Fruit fly (Drosophila melanogaster) whole organism, embryonic: ENCODE data around the gene CG43439.

Experiments used
- B-H1 ChIP-seq: fragments of 200-800 bp; sonication (Bioruptor generic); IDR thresholded peaks from 3 replicates; pipeline ENCODE4 v1.3.6; 2022; ENCODE audit warnings: missing biosample characterization, missing genetic modification characterization
- BEAF-32 ChIP-seq: fragments of 200-800 bp; sonication (Bioruptor generic); optimal IDR thresholded peaks from 3 replicates; lab custom pipeline; 2017; ENCODE audit warnings: missing biosample characterization, missing genetic modification characterization, mild to moderate bottlenecking, moderate library complexity, missing genetic modification reagents
- Bgb ChIP-seq: fragments of 200-800 bp; sonication (Bioruptor generic); IDR thresholded peaks from 2 replicates; pipeline ENCODE4 v1.3.6; 2022; ENCODE audit warnings: missing biosample characterization, missing genetic modification characterization; ENCODE audit not compliant: partially characterized antibody
- C15 ChIP-seq: fragments of 200-800 bp; sonication (Bioruptor generic); IDR thresholded peaks from 3 replicates; pipeline ENCODE4 v1.3.6; 2022; ENCODE audit warnings: missing biosample characterization, missing genetic modification characterization
- CG11696 ChIP-seq: fragments of 200-800 bp; sonication (Bioruptor generic); IDR thresholded peaks from 2 replicates; pipeline ENCODE4 v1.3.6; 2022; ENCODE audit warnings: missing biosample characterization, missing genetic modification characterization
- CG12219 ChIP-seq: fragments of 200-800 bp; sonication (Bioruptor generic); optimal IDR thresholded peaks from 3 replicates; lab custom pipeline; 2018; ENCODE audit warnings: missing biosample characterization, mild to moderate bottlenecking, missing genetic modification characterization
- CG12391 ChIP-seq: fragments of 200-800 bp; sonication (Bioruptor generic); optimal IDR thresholded peaks from 3 replicates; lab custom pipeline; 2018; ENCODE audit warnings: missing biosample characterization, mild to moderate bottlenecking, missing genetic modification characterization, moderate library complexity
- CG12769 ChIP-seq: fragments of 200-800 bp; sonication (Bioruptor generic); optimal IDR thresholded peaks from 2 replicates; lab custom pipeline; 2019; ENCODE audit warnings: missing biosample characterization, mild to moderate bottlenecking, missing genetic modification characterization, moderate library complexity
- CG14710 ChIP-seq: fragments of 200-800 bp; sonication (Bioruptor generic); optimal IDR thresholded peaks from 3 replicates; lab custom pipeline; 2019; ENCODE audit warnings: missing biosample characterization, mild to moderate bottlenecking, missing genetic modification characterization, moderate library complexity
- CG15011 ChIP-seq: fragments of 200-800 bp; sonication (Bioruptor generic); optimal IDR thresholded peaks from 3 replicates; lab custom pipeline; 2018; ENCODE audit warnings: missing biosample characterization, mild to moderate bottlenecking, missing genetic modification characterization
- CG1647 ChIP-seq: fragments of 200-800 bp; sonication (Bioruptor generic); optimal IDR thresholded peaks from 3 replicates; lab custom pipeline; 2016; ENCODE audit warnings: missing biosample characterization, missing genetic modification characterization
- CG16779 ChIP-seq: fragments of 200-800 bp; sonication (Bioruptor generic); IDR thresholded peaks from 2 replicates; pipeline ENCODE4 v1.3.6; 2022; ENCODE audit warnings: missing biosample characterization, missing genetic modification characterization
- CG18262 ChIP-seq: fragments of 200-800 bp; optimal IDR thresholded peaks from 3 replicates; lab custom pipeline; 2019; ENCODE audit warnings: missing biosample characterization, mild to moderate bottlenecking, missing genetic modification characterization, moderate library complexity
- CG32532 ChIP-seq: fragments of 200-800 bp; sonication (Bioruptor generic); IDR thresholded peaks from 2 replicates; pipeline ENCODE4 v1.3.6; 2022; ENCODE audit warnings: missing biosample characterization, missing genetic modification characterization
- CG33557 ChIP-seq: fragments of 200-800 bp; sonication (Bioruptor generic); optimal IDR thresholded peaks from 2 replicates; lab custom pipeline; 2019; ENCODE audit warnings: missing biosample characterization, mild to moderate bottlenecking, missing genetic modification characterization, moderate library complexity
- CG6765 ChIP-seq: fragments of 200-800 bp; sonication (Bioruptor generic); optimal IDR thresholded peaks from 3 replicates; lab custom pipeline; 2017; ENCODE audit warnings: missing biosample characterization, mild to moderate bottlenecking, missing genetic modification characterization
- CG7839 ChIP-seq: fragments of 200-800 bp; sonication (Bioruptor generic); optimal IDR thresholded peaks from 3 replicates; lab custom pipeline; 2018; ENCODE audit warnings: missing biosample characterization, mild to moderate bottlenecking, missing genetic modification characterization, moderate library complexity
- CG7928 ChIP-seq: fragments of 200-800 bp; sonication (Bioruptor generic); optimal IDR thresholded peaks from 2 replicates; lab custom pipeline; 2017; ENCODE audit warnings: missing biosample characterization, mild to moderate bottlenecking, missing genetic modification characterization
- CG8359 ChIP-seq: fragments of 200-800 bp; sonication (Bioruptor generic); optimal IDR thresholded peaks from 2 replicates; lab custom pipeline; 2017; ENCODE audit warnings: missing biosample characterization, mild to moderate bottlenecking, missing genetic modification characterization, borderline replicate concordance
- Camta ChIP-seq: fragments of 200-800 bp; sonication (Bioruptor generic); optimal IDR thresholded peaks from 2 replicates; lab custom pipeline; 2016; ENCODE audit warnings: missing biosample characterization, missing genetic modification characterization
- E2f2 ChIP-seq: fragments of 200-800 bp; sonication (Bioruptor generic); IDR thresholded peaks from 2 replicates; pipeline ENCODE4 v1.3.6; 2022; ENCODE audit warnings: missing biosample characterization, missing genetic modification characterization
- Ets65A ChIP-seq: fragments of 200-800 bp; sonication (Bioruptor generic); peaks from one replicate; lab custom pipeline; 2016; ENCODE audit warnings: missing biosample characterization, missing genetic modification characterization
- Kr ChIP-seq: fragments of 200-800 bp; sonication (Bioruptor generic); optimal IDR thresholded peaks from 2 replicates; lab custom pipeline; 2017; ENCODE audit warnings: missing biosample characterization, mild to moderate bottlenecking, missing genetic modification characterization
- MBD-R2 ChIP-seq: fragments of 200-800 bp; sonication (Bioruptor generic); IDR thresholded peaks from 2 replicates; pipeline ENCODE4 v1.3.6; 2022; ENCODE audit warnings: missing biosample characterization, missing genetic modification characterization
- Mes4 ChIP-seq: fragments of 200-800 bp; sonication (Bioruptor generic); optimal IDR thresholded peaks from 2 replicates; lab custom pipeline; 2016; ENCODE audit warnings: missing biosample characterization, missing genetic modification characterization
- NfI ChIP-seq: fragments of 200-800 bp; sonication (Bioruptor generic); optimal IDR thresholded peaks from 3 replicates; lab custom pipeline; 2018; ENCODE audit warnings: missing biosample characterization, mild to moderate bottlenecking, missing genetic modification characterization, moderate library complexity
- Pdp1 ChIP-seq, 2 experiments: fragments of 200-800 bp; sonication (Bioruptor generic); optimal IDR thresholded peaks; 3 replicates each; lab custom pipeline; 2016; ENCODE audit warnings: missing biosample characterization in 2 of 2, missing genetic modification characterization in 2 of 2, mild to moderate bottlenecking in 1 of 2, moderate library complexity in 1 of 2
- Rfx ChIP-seq: fragments of 200-800 bp; sonication (Bioruptor generic); IDR thresholded peaks from 2 replicates; pipeline ENCODE4 v1.3.6; 2022; ENCODE audit warnings: missing biosample characterization, missing genetic modification characterization
- Sox100B ChIP-seq: fragments of 200-800 bp; sonication (Bioruptor generic); optimal IDR thresholded peaks from 3 replicates; lab custom pipeline; 2018; ENCODE audit warnings: missing biosample characterization, mild to moderate bottlenecking, missing genetic modification characterization
- Sry-δ ChIP-seq: fragments of 200-800 bp; sonication (Bioruptor generic); optimal IDR thresholded peaks from 2 replicates; lab custom pipeline; 2016; ENCODE audit warnings: missing biosample characterization, missing genetic modification characterization
- bowl ChIP-seq: fragments of 200-800 bp; sonication (Bioruptor generic); IDR thresholded peaks from 2 replicates; pipeline ENCODE4 v1.3.6; 2022; ENCODE audit warnings: missing biosample characterization, missing genetic modification characterization
- da ChIP-seq: fragments of 200-800 bp; sonication (Bioruptor generic); optimal IDR thresholded peaks from 2 replicates; lab custom pipeline; 2016; ENCODE audit warnings: missing biosample characterization, missing genetic modification characterization
- dimm ChIP-seq: fragments of 200-800 bp; sonication (Bioruptor generic); IDR thresholded peaks from 2 replicates; pipeline ENCODE4 v1.3.6; 2022; ENCODE audit warnings: missing biosample characterization, missing genetic modification characterization
- dmrt99B ChIP-seq: fragments of 200-800 bp; sonication (Bioruptor generic); optimal IDR thresholded peaks from 2 replicates; lab custom pipeline; 2018; ENCODE audit warnings: missing biosample characterization, mild to moderate bottlenecking, missing genetic modification characterization, moderate library complexity
- gcm ChIP-seq: fragments of 200-800 bp; sonication (Bioruptor generic); optimal IDR thresholded peaks from 2 replicates; lab custom pipeline; 2019; ENCODE audit warnings: missing biosample characterization, mild to moderate bottlenecking, missing genetic modification characterization, moderate library complexity
- grn ChIP-seq: fragments of 200-800 bp; sonication (Bioruptor generic); optimal IDR thresholded peaks from 3 replicates; lab custom pipeline; 2017; ENCODE audit warnings: missing biosample characterization, missing genetic modification characterization
- gro ChIP-seq: fragments of 200-800 bp; sonication (Bioruptor generic); optimal IDR thresholded peaks from 2 replicates; lab custom pipeline; 2016; ENCODE audit warnings: missing biosample characterization, missing genetic modification characterization
- hb ChIP-seq: fragments of 200-800 bp; sonication (Bioruptor generic); IDR thresholded peaks from 3 replicates; pipeline ENCODE4 v1.3.6; 2022; ENCODE audit warnings: missing biosample characterization, missing genetic modification characterization; ENCODE audit not compliant: partially characterized antibody
- inv ChIP-seq: fragments of 200-800 bp; sonication (Bioruptor generic); IDR thresholded peaks from 2 replicates; pipeline ENCODE4 v1.3.6; 2022; ENCODE audit warnings: missing biosample characterization, missing genetic modification characterization; ENCODE audit not compliant: partially characterized antibody
- jumu ChIP-seq: fragments of 200-800 bp; sonication (Bioruptor generic); optimal IDR thresholded peaks from 3 replicates; lab custom pipeline; 2016; ENCODE audit warnings: missing biosample characterization, missing genetic modification characterization
- nerfin-1 ChIP-seq: fragments of 200-800 bp; sonication (Bioruptor generic); optimal IDR thresholded peaks from 3 replicates; lab custom pipeline; 2019; ENCODE audit warnings: missing biosample characterization, mild to moderate bottlenecking, missing genetic modification characterization, moderate library complexity
- otp ChIP-seq: fragments of 200-800 bp; sonication (Bioruptor generic); IDR thresholded peaks from 3 replicates; pipeline ENCODE4, ENCODE4 v1.3.6; 2022; ENCODE audit warnings: missing biosample characterization, missing genetic modification characterization
- prd ChIP-seq, 3 experiments: fragments of >200 bp in 2 of 3; fragments of 200-800 bp in 1 of 3; sonication (Bioruptor generic) in 1 of 3; optimal IDR thresholded peaks in 2 of 3; IDR thresholded peaks in 1 of 3; 2 replicates in 2 of 3; 3 replicates in 1 of 3; pipeline versions ENCODE4 v1.3.6 to Lab custom; 2017 to 2022; ENCODE audit warnings: missing biosample characterization in 1 of 3, missing genetic modification characterization in 1 of 3
- sima ChIP-seq: fragments of 200-800 bp; sonication (Bioruptor generic); optimal IDR thresholded peaks from 2 replicates; lab custom pipeline; 2016; ENCODE audit warnings: missing biosample characterization, missing genetic modification characterization
- sna ChIP-seq: fragments of 200-800 bp; sonication (Bioruptor generic); IDR thresholded peaks from 2 replicates; pipeline ENCODE4 v1.3.6; 2022; ENCODE audit warnings: missing biosample characterization, missing genetic modification characterization; ENCODE audit not compliant: partially characterized antibody
- sr ChIP-seq: fragments of 200-800 bp; sonication (Bioruptor generic); IDR thresholded peaks from 3 replicates; pipeline ENCODE4 v1.3.6; 2022; ENCODE audit warnings: missing biosample characterization, missing genetic modification characterization
- twi ChIP-seq: fragments of 200-800 bp; optimal IDR thresholded peaks from 2 replicates; lab custom pipeline; 2019; ENCODE audit warnings: missing biosample characterization, mild to moderate bottlenecking, missing genetic modification characterization, moderate library complexity
- wdn ChIP-seq: fragments of 200-800 bp; sonication (Bioruptor generic); IDR thresholded peaks from 2 replicates; pipeline ENCODE4 v1.3.6; 2022; ENCODE audit warnings: missing biosample characterization, missing genetic modification characterization

The CG43439 gene

dm6 chr3L:6963792-6964487 lies 20.4 kb downstream of the CG43439 start (continued):
- TF ChIP-seq CG11696 (GFP tag; lab: Robert Waterston, UW) (peak; percentile 41; the same call in 1 of the 2 replicates), hb (GFP tag; lab: Robert Waterston, UW) (no peak), nerfin-1 (tag; lab: Kevin White, UChicago) (peak; percentile 18), inv (GFP tag; lab: Robert Waterston, UW) (no peak), CG18262 (tag; lab: Kevin White, UChicago) (peak; percentile 86), Sox100B (GFP tag; lab: Kevin White, UChicago) (peak; percentile 74), MBD-R2 (peak; percentile 46; the same call in 1 of the 2 replicates), CG14710 (tag; lab: Kevin White, UChicago) (peak; percentile 80), CG15011 (peak; percentile 40), otp (peak; percentile 65; the same call in 2 of the 3 replicates), CG32532 (peak; percentile 77), CG12391 (tag; lab: Kevin White, UChicago) (peak; percentile 90), Bgb (GFP tag; lab: Robert Waterston, UW) (no peak), CG33557 (GFP tag; lab: Kevin White, UChicago) (peak; percentile 77), dmrt99B (tag; lab: Kevin White, UChicago) (peak; percentile 91), CG8359 (GFP tag; lab: Kevin White, UChicago) (peak; percentile 45), jumu (GFP tag; lab: Kevin White, UChicago) (peak; percentile 75), Rfx (GFP tag; lab: Robert Waterston, UW) (peak; percentile 78), sima (GFP tag; lab: Kevin White, UChicago) (peak; percentile 27), NfI (GFP tag; lab: Kevin White, UChicago) (peak; percentile 81), prd (optimal IDR thresholded peaks at IDR 0.05; lab: Kevin White, UChicago) (no peak), prd (GFP tag; IDR thresholded peaks at IDR 0.05; lab: Robert Waterston, UW) (peak; percentile 79), twi (tag; lab: Kevin White, UChicago) (peak; percentile 54), Pdp1 (GFP tag; optimal IDR thresholded peaks at IDR 0.05; lab: Kevin White, UChicago) (peak; percentile 74 to 75), Camta (peak; percentile 87), gcm (GFP tag; lab: Kevin White, UChicago) (peak; percentile 61), gro (GFP tag; lab: Kevin White, UChicago) (peak; percentile 54), CG1647 (GFP tag; lab: Kevin White, UChicago) (peak; percentile 65), Mes4 (peak; percentile 84), CG12219 (GFP tag; lab: Kevin White, UChicago) (peak; percentile 90), E2f2 (GFP tag; lab: Robert Waterston, UW) (peak; percentile 50; the same call in 1 of the 2 replicates), grn (GFP tag; lab: Kevin White, UChicago) (peak; percentile 47), Kr (no peak), sr (peak; percentile 28; the same call in 1 of the 3 replicates), CG6765 (GFP tag; lab: Kevin White, UChicago) (peak; percentile 54), Sry-δ (GFP tag; lab: Kevin White, UChicago) (peak; percentile 32), bowl (GFP tag; lab: Robert Waterston, UW) (peak; percentile 40; the same call in 1 of the 2 replicates), BEAF-32 (no peak), sna (GFP tag; lab: Robert Waterston, UW) (no peak), CG16779 (GFP tag; lab: Robert Waterston, UW) (0 out of 2 replicates have a peak, but pooled peaks have one; percentile 46), dimm (peak; percentile 34; the same call in 1 of the 2 replicates), C15 (GFP tag; lab: Robert Waterston, UW) (no peak), CG12769 (tag; lab: Kevin White, UChicago) (peak; percentile 88), Ets65A (GFP tag; lab: Kevin White, UChicago) (peak; percentile 95), CG7839 (tag; lab: Kevin White, UChicago) (peak; percentile 89), wdn (GFP tag; lab: Robert Waterston, UW) (peak; percentile 50), B-H1 (GFP tag; lab: Robert Waterston, UW) (peak; percentile 42; the same call in 1 of the 3 replicates), CG7928 (GFP tag; lab: Kevin White, UChicago) (peak; percentile 24), da (GFP tag; lab: Kevin White, UChicago) (no peak)
